2 fruit fly cellular contexts compared by ENCODE assay signal in the genomic region with DNA sequence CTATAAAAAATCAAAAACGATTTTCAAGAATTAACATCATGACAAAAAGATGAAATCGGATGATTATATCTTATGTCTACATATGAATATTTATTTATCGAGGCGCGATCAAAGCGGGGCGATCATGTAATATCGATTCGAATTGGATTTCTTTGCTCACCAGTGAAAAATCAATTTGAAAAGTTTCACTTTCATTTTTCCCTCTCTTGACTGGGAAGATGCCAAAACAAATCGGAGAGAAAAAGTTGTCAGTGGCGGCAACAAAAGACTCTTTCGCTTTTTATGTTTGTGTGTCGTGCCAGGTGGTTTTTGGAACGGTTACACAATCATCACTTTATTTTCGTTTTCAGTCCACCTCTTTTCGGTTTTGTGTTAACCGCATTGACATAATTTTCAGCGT.
TF ChIP-seq lines count a peak whose summit lies in the region.

No protein-coding gene starts in this region.

- no peak for TF ChIP-seq CTCF in whole organism, embryonic (GFP tag; optimal IDR thresholded peaks at IDR 0.05; lab: Kevin White, UChicago)

TF ChIP-seq in whole organism, embryonic, 481 proteins besides CTCF, POLR2A, EP300 and RAD21:
- TF ChIP-seq abd-A (tag; optimal IDR thresholded peaks at IDR 0.05; lab: Kevin White, UChicago) (peak; percentile 12), Oaz (GFP tag; IDR thresholded peaks at IDR 0.05; lab: Robert Waterston, UW) (no peak), Sox102F (GFP tag; optimal IDR thresholded peaks at IDR 0.05; lab: Kevin White, UChicago) (no peak), Blimp-1 (GFP tag; optimal IDR thresholded peaks at IDR 0.05; lab: Kevin White, UChicago) (peak; percentile 97), D19A (tag; optimal IDR thresholded peaks at IDR 0.05; lab: Kevin White, UChicago) (no peak), CG12155 (GFP tag; optimal IDR thresholded peaks at IDR 0.05; lab: Kevin White, UChicago) (no peak), onecut (GFP tag; IDR thresholded peaks at IDR 0.05; lab: Robert Waterston, UW) (peak; percentile 37; the same call in 1 of the 2 replicates), CG11085 (GFP tag; IDR thresholded peaks at IDR 0.05; lab: Robert Waterston, UW) (no peak), CG11695 (GFP tag; IDR thresholded peaks at IDR 0.05; lab: Robert Waterston, UW) (no peak), CG11247 (GFP tag; IDR thresholded peaks at IDR 0.05; lab: Robert Waterston, UW) (no peak), Dfd (GFP tag; optimal IDR thresholded peaks at IDR 0.05; lab: Kevin White, UChicago) (no peak), fd64A (GFP tag; optimal IDR thresholded peaks at IDR 0.05; lab: Kevin White, UChicago) (no peak), tio (GFP tag; optimal IDR thresholded peaks at IDR 0.05; lab: Kevin White, UChicago) (no peak), CG17186 (GFP tag; optimal IDR thresholded peaks at IDR 0.05; lab: Kevin White, UChicago) (no peak), CG2199 (GFP tag; IDR thresholded peaks at IDR 0.05; lab: Robert Waterston, UW) (no peak)

TF ChIP-seq in whole organism, prepupa, 60 proteins besides CTCF, POLR2A, EP300 and RAD21:
- TF ChIP-seq Blimp-1 (GFP tag; optimal IDR thresholded peaks at IDR 0.05; lab: Kevin White, UChicago) (peak; percentile 91), CG8632 (GFP tag; optimal IDR thresholded peaks at IDR 0.05; lab: Kevin White, UChicago) (no peak), Eip78C (GFP tag; lab: Kevin White, UChicago) (peak; percentile 8)
